Fruit fly (Drosophila melanogaster) whole organism, embryonic: Measurements from ENCODE around the gene Ing3.

Experiments
- CG10274 ChIP-seq: fragments of 200-800 bp; sonication (Bioruptor generic); optimal IDR thresholded peaks from 3 replicates; lab custom pipeline; 2017; ENCODE audit warnings: missing biosample characterization, mild to moderate bottlenecking, missing genetic modification characterization
- CG10462 ChIP-seq: fragments of 200-800 bp; sonication (Bioruptor generic); optimal IDR thresholded peaks from 2 replicates; lab custom pipeline; 2016; ENCODE audit warnings: missing biosample characterization, missing genetic modification characterization
- CG10654 ChIP-seq: fragments of 200-800 bp; sonication (Bioruptor generic); optimal IDR thresholded peaks from 2 replicates; lab custom pipeline; 2016; ENCODE audit warnings: missing biosample characterization, missing genetic modification characterization
- CG11085 ChIP-seq: fragments of 200-800 bp; sonication (Bioruptor generic); IDR thresholded peaks from 2 replicates; pipeline ENCODE4 v1.3.6; 2022; ENCODE audit warnings: missing biosample characterization, missing genetic modification characterization
- CG11247 ChIP-seq: fragments of 200-800 bp; sonication (Bioruptor generic); IDR thresholded peaks from 2 replicates; pipeline ENCODE4 v1.3.6; 2022; ENCODE audit warnings: missing biosample characterization, missing genetic modification characterization
- CG11398 ChIP-seq: fragments of 200-800 bp; sonication (Bioruptor generic); optimal IDR thresholded peaks from 2 replicates; lab custom pipeline; 2016; ENCODE audit warnings: missing biosample characterization, missing genetic modification characterization
- CG11560 ChIP-seq: fragments of 200-800 bp; sonication (Bioruptor generic); IDR thresholded peaks from 3 replicates; pipeline ENCODE4 v1.3.6; 2022; ENCODE audit warnings: missing biosample characterization, missing genetic modification characterization
- CG13424 ChIP-seq: fragments of 200-800 bp; sonication (Bioruptor generic); optimal IDR thresholded peaks from 2 replicates; lab custom pipeline; 2019; ENCODE audit warnings: missing biosample characterization, mild to moderate bottlenecking, missing genetic modification characterization, moderate library complexity
- CG14441 ChIP-seq: fragments of 200-800 bp; sonication (Bioruptor generic); IDR thresholded peaks from 2 replicates; pipeline ENCODE4 v1.3.6; 2022; ENCODE audit warnings: missing biosample characterization, missing genetic modification characterization
- CG15514 ChIP-seq: fragments of 200-800 bp; sonication (Bioruptor generic); optimal IDR thresholded peaks from 3 replicates; lab custom pipeline; 2017; ENCODE audit warnings: missing biosample characterization, missing genetic modification characterization, mild to moderate bottlenecking, moderate library complexity, missing genetic modification reagents
- CG17186 ChIP-seq: fragments of 200-800 bp; sonication (Bioruptor generic); optimal IDR thresholded peaks from 3 replicates; lab custom pipeline; 2017; ENCODE audit warnings: missing biosample characterization, missing genetic modification reagents, missing genetic modification characterization
- CG17328 ChIP-seq: fragments of 200-800 bp; sonication (Bioruptor generic); IDR thresholded peaks from 2 replicates; pipeline ENCODE4 v1.3.6; 2022; ENCODE audit warnings: missing biosample characterization, missing genetic modification characterization
- CG18599 ChIP-seq: fragments of 200-800 bp; sonication (Bioruptor generic); optimal IDR thresholded peaks from 3 replicates; lab custom pipeline; 2017; ENCODE audit warnings: missing biosample characterization, missing genetic modification characterization, mild to moderate bottlenecking, moderate library complexity, missing genetic modification reagents
- CG2875 ChIP-seq: fragments of 200-800 bp; sonication (Bioruptor generic); optimal IDR thresholded peaks from 2 replicates; lab custom pipeline; 2017; ENCODE audit warnings: missing biosample characterization, mild to moderate bottlenecking, missing genetic modification characterization, missing genetic modification reagents
- CG3281 ChIP-seq: fragments of 200-800 bp; sonication (Bioruptor generic); optimal IDR thresholded peaks from 3 replicates; lab custom pipeline; 2017; ENCODE audit warnings: missing biosample characterization, mild to moderate bottlenecking, missing genetic modification characterization
- CG3407 ChIP-seq: fragments of 200-800 bp; sonication (Bioruptor generic); optimal IDR thresholded peaks from 2 replicates; lab custom pipeline; 2018; ENCODE audit warnings: missing biosample characterization, mild to moderate bottlenecking, missing genetic modification characterization
- CG3995 ChIP-seq: fragments of 200-800 bp; sonication (Bioruptor generic); optimal IDR thresholded peaks from 3 replicates; lab custom pipeline; 2016; ENCODE audit warnings: missing biosample characterization, missing genetic modification characterization
- CG4617 ChIP-seq: fragments of 200-800 bp; sonication (Bioruptor generic); optimal IDR thresholded peaks from 3 replicates; lab custom pipeline; 2016; ENCODE audit warnings: missing biosample characterization, missing genetic modification characterization, borderline replicate concordance
- CG6791 ChIP-seq: fragments of 200-800 bp; sonication (Bioruptor generic); IDR thresholded peaks from 3 replicates; pipeline ENCODE4 v1.3.6; 2022; ENCODE audit warnings: missing biosample characterization, missing genetic modification characterization; ENCODE audit not compliant: partially characterized antibody
- CG6813 ChIP-seq: fragments of 200-800 bp; sonication (Bioruptor generic); optimal IDR thresholded peaks from 2 replicates; lab custom pipeline; 2017; ENCODE audit warnings: missing biosample characterization, missing genetic modification characterization, mild to moderate bottlenecking, moderate library complexity, missing genetic modification reagents
- CG8478 ChIP-seq: fragments of >200 bp; optimal IDR thresholded peaks from 2 replicates; lab custom pipeline; 2018
- CoRest ChIP-seq: fragments of 200-800 bp; sonication (Bioruptor generic); optimal IDR thresholded peaks from 3 replicates; lab custom pipeline; 2018; ENCODE audit warnings: missing biosample characterization, mild to moderate bottlenecking, missing genetic modification characterization, moderate library complexity
- Dbx ChIP-seq: fragments of 200-800 bp; sonication (Bioruptor generic); IDR thresholded peaks from 3 replicates; pipeline ENCODE4 v1.3.6; 2022; ENCODE audit warnings: missing biosample characterization, missing genetic modification characterization
- Dll ChIP-seq: fragments of 200-800 bp; sonication (Bioruptor generic); IDR thresholded peaks from 4 replicates; pipeline ENCODE4 v1.3.6; 2022; ENCODE audit warnings: missing biosample characterization, missing genetic modification characterization; ENCODE audit not compliant: partially characterized antibody
- Eip74EF ChIP-seq, 2 experiments: fragments of 200-800 bp in 1 of 2; fragments of >200 bp in 1 of 2; sonication (Bioruptor generic) in 1 of 2; optimal IDR thresholded peaks; 2 replicates each; lab custom pipeline; 2017 to 2019; ENCODE audit warnings: missing biosample characterization in 2 of 2, missing genetic modification characterization in 2 of 2, mild to moderate bottlenecking in 1 of 2, moderate library complexity in 1 of 2
- Ets65A ChIP-seq: fragments of 200-800 bp; sonication (Bioruptor generic); peaks from one replicate; lab custom pipeline; 2016; ENCODE audit warnings: missing biosample characterization, missing genetic modification characterization
- Fer2 ChIP-seq: fragments of 200-800 bp; sonication (Bioruptor generic); optimal IDR thresholded peaks from 2 replicates; lab custom pipeline; 2018; ENCODE audit warnings: missing biosample characterization, mild to moderate bottlenecking, missing genetic modification characterization, moderate library complexity
- HLH54F ChIP-seq: fragments of 200-800 bp; sonication (Bioruptor generic); optimal IDR thresholded peaks from 3 replicates; lab custom pipeline; 2016; ENCODE audit warnings: missing biosample characterization, missing genetic modification characterization
- Hr39 ChIP-seq: fragments of >200 bp; optimal IDR thresholded peaks from 2 replicates; lab custom pipeline; 2017
- Hr51 ChIP-seq, 2 experiments: fragments of 200-800 bp; sonication (Bioruptor generic); optimal IDR thresholded peaks; 2 replicates in 1 of 2; 3 replicates in 1 of 2; lab custom pipeline; 2016 to 2018; ENCODE audit warnings: missing biosample characterization in 2 of 2, missing genetic modification characterization in 2 of 2, mild to moderate bottlenecking in 1 of 2, moderate library complexity in 1 of 2
- Lhr ChIP-seq: fragments of 200-800 bp; sonication (Bioruptor generic); optimal IDR thresholded peaks from 3 replicates; lab custom pipeline; 2017; ENCODE audit warnings: mild to moderate bottlenecking, missing biosample characterization, missing genetic modification reagents, missing genetic modification characterization
- NC2α ChIP-seq: fragments of 200-800 bp; sonication (Bioruptor generic); optimal IDR thresholded peaks from 2 replicates; lab custom pipeline; 2016; ENCODE audit warnings: missing biosample characterization, missing genetic modification characterization
- Taf1 ChIP-seq: fragments of 200-800 bp; sonication (Bioruptor generic); IDR thresholded peaks from 2 replicates; pipeline ENCODE4 v1.3.6; 2022; ENCODE audit warnings: missing biosample characterization, missing genetic modification characterization
- Vsx1 ChIP-seq: fragments of 200-800 bp; sonication (Bioruptor generic); optimal IDR thresholded peaks from 2 replicates; lab custom pipeline; 2017; ENCODE audit warnings: missing biosample characterization, mild to moderate bottlenecking, missing genetic modification characterization, missing genetic modification reagents
- ac ChIP-seq: fragments of 200-800 bp; sonication (Bioruptor generic); optimal IDR thresholded peaks from 3 replicates; lab custom pipeline; 2017; ENCODE audit warnings: missing biosample characterization, mild to moderate bottlenecking, missing genetic modification characterization
- ash1 ChIP-seq: fragments of 200-800 bp; sonication (Bioruptor generic); optimal IDR thresholded peaks from 2 replicates; lab custom pipeline; 2018; ENCODE audit warnings: missing biosample characterization, mild to moderate bottlenecking, missing genetic modification characterization
- danr ChIP-seq: fragments of 200-800 bp; sonication (Bioruptor generic); IDR thresholded peaks from 2 replicates; pipeline ENCODE4 v1.3.6; 2022; ENCODE audit warnings: missing biosample characterization, missing genetic modification characterization
- dysf ChIP-seq: fragments of 200-800 bp; sonication (Bioruptor generic); IDR thresholded peaks from 3 replicates; pipeline ENCODE4 v1.3.6; 2022; ENCODE audit warnings: missing biosample characterization, missing genetic modification characterization
- fd96Cb ChIP-seq: fragments of 200-800 bp; sonication (Bioruptor generic); optimal IDR thresholded peaks from 2 replicates; lab custom pipeline; 2018; ENCODE audit warnings: missing biosample characterization, mild to moderate bottlenecking, missing genetic modification characterization, moderate library complexity
- fru ChIP-seq: fragments of >200 bp; optimal IDR thresholded peaks from 2 replicates; lab custom pipeline; 2017
- gsb ChIP-seq: fragments of 200-800 bp; sonication (Bioruptor generic); IDR thresholded peaks from 2 replicates; pipeline ENCODE4 v1.3.6; 2022; ENCODE audit warnings: missing biosample characterization, missing genetic modification characterization
- hbn ChIP-seq: fragments of 200-800 bp; sonication (Bioruptor generic); IDR thresholded peaks from 2 replicates; pipeline ENCODE4 v1.3.6; 2022; ENCODE audit warnings: missing biosample characterization, missing genetic modification characterization; ENCODE audit not compliant: partially characterized antibody
- ind ChIP-seq: fragments of 200-800 bp; sonication (Bioruptor generic); optimal IDR thresholded peaks from 3 replicates; lab custom pipeline; 2016; ENCODE audit warnings: missing biosample characterization, missing genetic modification characterization
- ken ChIP-seq: fragments of 200-800 bp; sonication (Bioruptor generic); IDR thresholded peaks from 3 replicates; pipeline ENCODE4 v1.3.6; 2022; ENCODE audit warnings: missing biosample characterization, missing genetic modification characterization
- p53 ChIP-seq: fragments of 200-800 bp; sonication (Bioruptor generic); optimal IDR thresholded peaks from 2 replicates; lab custom pipeline; 2016; ENCODE audit warnings: missing biosample characterization, missing genetic modification characterization
- sens ChIP-seq: fragments of 200-800 bp; sonication (Bioruptor generic); peaks from one replicate; lab custom pipeline; 2016; ENCODE audit warnings: missing biosample characterization, missing genetic modification characterization
- shn ChIP-seq: fragments of 200-800 bp; sonication (Bioruptor generic); optimal IDR thresholded peaks from 3 replicates; lab custom pipeline; 2016; ENCODE audit warnings: missing biosample characterization, missing genetic modification characterization
- sob ChIP-seq: fragments of 200-800 bp; sonication (Bioruptor generic); IDR thresholded peaks from 2 replicates; pipeline ENCODE4 v1.3.6; 2022; ENCODE audit warnings: missing biosample characterization, missing genetic modification characterization
- tin ChIP-seq: fragments of 200-800 bp; sonication (Bioruptor generic); optimal IDR thresholded peaks from 3 replicates; lab custom pipeline; 2016; ENCODE audit warnings: missing biosample characterization, missing genetic modification characterization
- ttk ChIP-seq: fragments of 200-800 bp; sonication (Bioruptor generic); IDR thresholded peaks from 2 replicates; pipeline ENCODE4 v2.1.2; 2022; ENCODE audit warnings: missing biosample characterization, missing genetic modification characterization

The Ing3 gene

dm6 chrX:18617489-18617888 is 35.4 kb downstream of the Ing3 start, which contains the start of gene CG15040:
Gene CG15040, minus strand, starts transcription at chrX:18617589.
- TF ChIP-seq hbn (GFP tag; lab: Robert Waterston, UW) (no peak), Ets65A (GFP tag; lab: Kevin White, UChicago) (peak; percentile 25)

- TF ChIP-seq gsb (GFP tag; lab: Robert Waterston, UW): no peak
- 0 out of 3 replicates have a peak, but pooled peaks have one; percentile 15 for TF ChIP-seq dysf
- TF ChIP-seq ind: peak; percentile 33
- no peak for TF ChIP-seq CG15514
- no peak for TF ChIP-seq CG2875 (GFP tag; lab: Kevin White, UChicago)
- peak; percentile 7 for TF ChIP-seq tin (GFP tag; lab: Kevin White, UChicago)
- TF ChIP-seq CG11085 (GFP tag; lab: Robert Waterston, UW): no peak
- no peak for TF ChIP-seq CG8478 (lab: Kevin White, UChicago)
- TF ChIP-seq NC2α (GFP tag; lab: Kevin White, UChicago): no peak
- no peak for TF ChIP-seq Dll (GFP tag; lab: Robert Waterston, UW)
- no peak for TF ChIP-seq Ets65A (GFP tag; lab: Kevin White, UChicago)
- no peak for TF ChIP-seq CG10462 (GFP tag; lab: Kevin White, UChicago)
- TF ChIP-seq Lhr (GFP tag; lab: Kevin White, UChicago): no peak
- TF ChIP-seq Fer2 (tag; lab: Kevin White, UChicago): no peak
- TF ChIP-seq CG18599: peak; percentile 55
- TF ChIP-seq ac (GFP tag; lab: Kevin White, UChicago): no peak
- no peak for TF ChIP-seq CG11247
- no peak for TF ChIP-seq CG17186
- no peak for TF ChIP-seq Hr39 (lab: Kevin White, UChicago)
- peak; percentile 5 for TF ChIP-seq CoRest (tag; lab: Kevin White, UChicago)
- TF ChIP-seq Hr51 (GFP tag; optimal IDR thresholded peaks at IDR 0.05; lab: Kevin White, UChicago): peak in 1 of 2 experiments; percentile 11
- no peak for TF ChIP-seq ttk
- TF ChIP-seq fru: no peak
- 0 out of 3 replicates have a peak, but pooled peaks have one; percentile 9 for TF ChIP-seq ken
- TF ChIP-seq CG11398 (GFP tag; lab: Kevin White, UChicago): no peak
- 0 out of 2 replicates have a peak, but pooled peaks have one; percentile 29 for TF ChIP-seq CG14441 (GFP tag; lab: Robert Waterston, UW)
- peak; percentile 16 for TF ChIP-seq fd96Cb (tag; lab: Kevin White, UChicago)
- TF ChIP-seq HLH54F (GFP tag; lab: Kevin White, UChicago): no peak
- no peak for TF ChIP-seq CG3281 (GFP tag; lab: Kevin White, UChicago)
- TF ChIP-seq CG6791 (GFP tag; lab: Robert Waterston, UW): no peak
- no peak for TF ChIP-seq CG3995
- TF ChIP-seq Dbx (GFP tag; lab: Robert Waterston, UW): no peak
- no peak for TF ChIP-seq Eip74EF (GFP tag; optimal IDR thresholded peaks at IDR 0.05; lab: Kevin White, UChicago)
- TF ChIP-seq danr (GFP tag; lab: Robert Waterston, UW): no peak
- no peak for TF ChIP-seq CG3407
- TF ChIP-seq CG6813: no peak
- TF ChIP-seq CG10274 (GFP tag; lab: Kevin White, UChicago): peak; percentile 81
- TF ChIP-seq Vsx1 (GFP tag; lab: Kevin White, UChicago): no peak
- no peak for TF ChIP-seq shn (GFP tag; lab: Kevin White, UChicago)
- TF ChIP-seq p53: no peak
- peak; percentile 0 for TF ChIP-seq CG13424 (tag; lab: Kevin White, UChicago)
- no peak for TF ChIP-seq CG11560 (tag; lab: Robert Waterston, UW)
- no peak for TF ChIP-seq Taf1 (GFP tag; lab: Robert Waterston, UW)
- no peak for TF ChIP-seq sob (GFP tag; lab: Robert Waterston, UW)
- no peak for TF ChIP-seq CG17328 (GFP tag; lab: Robert Waterston, UW)
- TF ChIP-seq CG10654 (GFP tag; lab: Kevin White, UChicago): no peak
- TF ChIP-seq ash1 (GFP tag; lab: Kevin White, UChicago): no peak
- no peak for TF ChIP-seq CG4617 (GFP tag; lab: Kevin White, UChicago)
- TF ChIP-seq sens (GFP tag; lab: Kevin White, UChicago): peak; percentile 44
Measured at dm6 chrX:18613434-18613833, 39.5 kb downstream of the Ing3 start.
